Worm (Caenorhabditis elegans): Measurements from ENCODE around the gene lgc-18.

- TF ChIP-seq cnd-1 (tag; optimal IDR thresholded peaks at IDR 0.05), result no peak
- no peak for TF ChIP-seq ztf-11 (tag; optimal IDR thresholded peaks at IDR 0.05)
- TF ChIP-seq elt-1 (tag; optimal IDR thresholded peaks at IDR 0.05; ENCODE audit: borderline replicate concordance, insufficient read depth), result no peak
- TF ChIP-seq lin-32 (GFP tag; optimal IDR thresholded peaks at IDR 0.05), result no peak
- TF ChIP-seq mep-1 (tag; optimal IDR thresholded peaks at IDR 0.05), result no peak
- TF ChIP-seq nhr-12 (tag; optimal IDR thresholded peaks at IDR 0.05), result no peak
- TF ChIP-seq unc-39 (tag; optimal IDR thresholded peaks at IDR 0.05), result no peak
Measured at ce11 chrX:12149638-12150137, 24.3 kb downstream of the lgc-18 start, which contains the start of gene znf-474.
